Fruit fly (Drosophila melanogaster): ENCODE data around the gene GatC.
A peak's percentile ranks its signal among the peaks of the same experiment; 100 is the strongest.

GatC gene

DNA sequence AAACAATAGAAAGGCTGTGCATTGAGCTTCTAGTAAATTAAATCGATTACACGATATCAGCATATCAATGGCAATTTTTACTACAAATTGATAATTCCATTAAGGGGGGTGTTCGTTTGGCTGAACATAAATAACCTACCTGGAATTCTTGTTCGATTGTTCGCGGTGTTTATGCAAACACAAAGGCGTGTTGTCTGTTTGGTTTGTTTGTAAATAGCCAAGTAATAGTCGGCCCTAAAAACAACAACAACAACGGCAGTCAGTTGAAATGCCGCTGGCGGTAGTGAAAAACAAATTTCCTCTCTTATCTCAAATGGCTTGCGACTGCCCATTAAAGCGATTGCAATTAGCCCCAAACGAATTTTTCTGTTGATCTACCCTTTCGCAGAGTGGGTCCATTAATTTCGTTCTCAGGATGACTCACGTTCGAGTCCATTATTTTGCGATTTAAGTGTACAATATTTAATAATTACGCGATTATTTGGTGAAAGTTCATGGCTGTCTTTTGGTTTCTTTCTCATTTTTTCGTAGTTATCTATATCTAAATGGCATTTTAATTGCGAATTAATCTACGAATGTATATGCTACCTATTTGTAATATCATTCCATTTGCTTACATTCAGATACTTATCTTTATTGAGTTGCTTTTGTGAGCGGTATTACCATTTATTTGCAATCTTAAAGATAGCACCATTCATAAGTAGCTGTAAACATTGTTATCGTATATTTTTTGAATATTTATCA is 5.9 kb upstream of the GatC start:
- TF ChIP-seq CG14655 (GFP tag; optimal IDR thresholded peaks at IDR 0.05) = no peak
- no peak for TF ChIP-seq CG15710 (tag; optimal IDR thresholded peaks at IDR 0.05)
- TF ChIP-seq Snoo (tag; optimal IDR thresholded peaks at IDR 0.05) = no peak
- no peak for TF ChIP-seq D1 (tag; optimal IDR thresholded peaks at IDR 0.05)
- no peak for TF ChIP-seq CG17806 (tag; optimal IDR thresholded peaks at IDR 0.05)
- no peak for TF ChIP-seq CG9948 (tag; optimal IDR thresholded peaks at IDR 0.05)
- TF ChIP-seq EcR (GFP tag; optimal IDR thresholded peaks at IDR 0.05) = no peak
- TF ChIP-seq CG34367 (tag; optimal IDR thresholded peaks at IDR 0.05) = no peak
- TF ChIP-seq rn (GFP tag; IDR thresholded peaks at IDR 0.05) = no peak
- no peak for TF ChIP-seq gl (tag; optimal IDR thresholded peaks at IDR 0.05)
- TF ChIP-seq CG8159 (tag; optimal IDR thresholded peaks at IDR 0.05) = no peak
- TF ChIP-seq CG12605 (GFP tag; IDR thresholded peaks at IDR 0.05) = no peak
- TF ChIP-seq fd96Ca (GFP tag; IDR thresholded peaks at IDR 0.05) = no peak
- no peak for TF ChIP-seq CG10348 (GFP tag; IDR thresholded peaks at IDR 0.05)

DNA sequence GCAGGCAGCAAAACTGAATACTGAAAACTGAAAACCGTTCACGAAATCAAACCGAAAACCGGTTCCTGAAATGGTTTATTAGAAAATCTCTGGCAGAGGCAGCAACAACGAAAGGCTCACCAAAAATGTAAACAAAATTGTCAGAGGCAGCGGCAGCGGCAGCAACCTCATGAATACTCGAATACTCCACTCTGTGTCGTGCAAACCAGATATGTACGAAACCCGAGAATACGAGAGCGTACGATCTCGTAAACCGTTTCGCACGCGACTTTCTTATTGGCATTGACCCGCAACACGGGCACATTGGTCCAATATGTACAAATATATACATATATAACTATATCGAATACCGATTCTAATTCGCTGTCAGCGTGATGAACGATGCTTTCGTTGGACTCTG is 4.7 kb upstream of the GatC start:
- TF ChIP-seq CG4496 (GFP tag; IDR thresholded peaks at IDR 0.05) (no peak), CG32121 (GFP tag; IDR thresholded peaks at IDR 0.05) (no peak), Snoo (tag; optimal IDR thresholded peaks at IDR 0.05) (no peak), CG34367 (tag; optimal IDR thresholded peaks at IDR 0.05) (no peak), gl (tag; optimal IDR thresholded peaks at IDR 0.05) (no peak), CG14655 (GFP tag; optimal IDR thresholded peaks at IDR 0.05) (no peak), Ets98B (GFP tag; IDR thresholded peaks at IDR 0.05) (no peak), CG15710 (tag; optimal IDR thresholded peaks at IDR 0.05) (no peak), Pif1B (GFP tag; optimal IDR thresholded peaks at IDR 0.05) (no peak), CG8159 (tag; optimal IDR thresholded peaks at IDR 0.05) (no peak), Pif1A (GFP tag; optimal IDR thresholded peaks at IDR 0.05) (no peak), fd96Ca (GFP tag; IDR thresholded peaks at IDR 0.05) (no peak), CG12605 (GFP tag; IDR thresholded peaks at IDR 0.05) (no peak), CG13204 (GFP tag; optimal IDR thresholded peaks at IDR 0.05) (no peak), CG8301 (tag; optimal IDR thresholded peaks at IDR 0.05) (no peak), CG17806 (tag; optimal IDR thresholded peaks at IDR 0.05) (no peak), EcR (GFP tag; optimal IDR thresholded peaks at IDR 0.05) (no peak), CG9948 (tag; optimal IDR thresholded peaks at IDR 0.05) (no peak)

DNA sequence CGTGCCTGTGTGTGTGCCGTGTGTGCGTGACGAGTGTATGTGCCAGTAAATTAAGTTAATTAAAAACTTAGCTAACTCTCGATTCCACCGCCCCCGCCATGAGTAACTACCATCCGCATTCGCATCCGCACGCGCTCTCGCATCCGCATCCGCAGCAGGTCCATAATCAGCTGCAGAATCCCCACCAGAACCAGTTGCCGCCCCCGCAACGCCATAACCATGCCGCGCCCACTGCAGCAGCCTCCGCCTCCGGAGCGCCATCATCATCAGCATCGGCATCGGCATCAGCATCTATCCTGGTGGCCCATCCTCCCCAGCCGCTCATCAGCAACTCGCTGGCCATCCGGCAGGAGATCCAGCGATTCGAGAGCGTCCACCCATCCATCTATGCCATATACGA is 3.1 kb upstream of the GatC start:
- TF ChIP-seq rn (GFP tag; IDR thresholded peaks at IDR 0.05) = no peak
- TF ChIP-seq CG14655 (GFP tag; optimal IDR thresholded peaks at IDR 0.05) = no peak
- TF ChIP-seq Snoo (tag; optimal IDR thresholded peaks at IDR 0.05) = no peak
- TF ChIP-seq CG10348 (GFP tag; IDR thresholded peaks at IDR 0.05) = no peak
- no peak for TF ChIP-seq CG8159 (tag; optimal IDR thresholded peaks at IDR 0.05)
- no peak for TF ChIP-seq fd96Ca (GFP tag; IDR thresholded peaks at IDR 0.05)
- no peak for TF ChIP-seq CG9948 (tag; optimal IDR thresholded peaks at IDR 0.05)
- TF ChIP-seq CG15710 (tag; optimal IDR thresholded peaks at IDR 0.05) = no peak
- TF ChIP-seq D1 (tag; optimal IDR thresholded peaks at IDR 0.05) = no peak
- no peak for TF ChIP-seq CG34367 (tag; optimal IDR thresholded peaks at IDR 0.05)
- TF ChIP-seq CG13204 (GFP tag; optimal IDR thresholded peaks at IDR 0.05) = no peak
- TF ChIP-seq CG32121 (GFP tag; IDR thresholded peaks at IDR 0.05) = no peak
- no peak for TF ChIP-seq CG17806 (tag; optimal IDR thresholded peaks at IDR 0.05)
- no peak for TF ChIP-seq Pif1B (GFP tag; optimal IDR thresholded peaks at IDR 0.05)
- no peak for TF ChIP-seq EcR (GFP tag; optimal IDR thresholded peaks at IDR 0.05)
- no peak for TF ChIP-seq gl (tag; optimal IDR thresholded peaks at IDR 0.05)
- no peak for TF ChIP-seq Pif1A (GFP tag; optimal IDR thresholded peaks at IDR 0.05)
- TF ChIP-seq Ets98B (GFP tag; IDR thresholded peaks at IDR 0.05) = no peak
- no peak for TF ChIP-seq CG12605 (GFP tag; IDR thresholded peaks at IDR 0.05)

DNA sequence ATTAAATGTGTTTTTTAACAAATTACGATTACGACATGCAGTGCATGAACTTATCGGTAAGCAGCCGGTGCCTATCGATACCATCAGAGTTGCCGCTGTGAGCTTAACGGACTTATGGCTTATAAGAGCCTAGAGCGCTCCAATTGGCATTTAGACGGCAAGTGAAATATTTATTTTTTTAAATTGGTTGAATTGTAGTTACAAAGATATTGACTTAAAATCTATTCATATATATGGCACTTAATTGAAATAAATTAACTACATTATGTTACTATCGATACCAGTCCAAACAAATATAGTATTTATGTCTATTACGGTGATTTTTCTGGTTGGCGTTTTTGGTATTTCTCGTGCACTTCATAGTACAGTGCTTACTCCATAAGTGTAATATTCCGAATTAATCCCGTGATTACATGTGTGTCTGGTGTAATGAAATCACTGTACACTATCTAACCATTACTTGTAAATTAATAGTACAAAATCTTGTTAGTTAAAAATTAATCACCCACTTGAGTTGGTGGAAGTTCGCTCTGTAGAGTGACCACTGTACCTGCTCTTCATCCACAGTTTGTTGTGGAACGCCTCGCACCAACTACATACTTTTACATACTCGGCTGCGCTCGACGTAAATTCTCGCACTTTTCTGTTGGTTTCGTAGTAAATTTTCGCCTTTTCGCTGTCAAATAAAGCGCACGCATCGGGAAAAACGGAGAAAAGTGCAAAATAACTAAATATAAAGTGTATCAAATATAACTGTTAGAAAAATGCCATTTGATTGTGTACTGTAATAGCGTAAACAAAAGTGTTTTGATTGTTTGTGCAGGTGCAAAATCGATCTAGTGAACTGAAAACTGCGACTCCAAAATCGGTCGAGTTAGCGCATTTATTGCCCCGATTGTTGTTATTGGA is 2.4 kb upstream of the GatC start, which contains the start of the genes mRpS23 and CenG1A:
TSS of gene mRpS23 (minus strand) at position 71 of the 909 bp plus-strand sequence.
TSS of gene CenG1A (plus strand) at position 563 of the 909 bp plus-strand sequence.
- TF ChIP-seq EcR (GFP tag; optimal IDR thresholded peaks at IDR 0.05) (peak; percentile 67), Snoo (tag; optimal IDR thresholded peaks at IDR 0.05) (peak; percentile 100), rn (GFP tag; IDR thresholded peaks at IDR 0.05) (peak; percentile 100), CG10348 (GFP tag; IDR thresholded peaks at IDR 0.05) (peak; percentile 99), gl (tag; optimal IDR thresholded peaks at IDR 0.05) (peak; percentile 100), CG8159 (tag; optimal IDR thresholded peaks at IDR 0.05) (peak; percentile 100), fd96Ca (GFP tag; IDR thresholded peaks at IDR 0.05) (peak; percentile 100), CG32121 (GFP tag; IDR thresholded peaks at IDR 0.05) (peak; percentile 100), CG17806 (tag; optimal IDR thresholded peaks at IDR 0.05) (peak; percentile 100), Pif1A (GFP tag; optimal IDR thresholded peaks at IDR 0.05) (peak; percentile 100), CG12605 (GFP tag; IDR thresholded peaks at IDR 0.05) (peak; percentile 100), Pif1B (GFP tag; optimal IDR thresholded peaks at IDR 0.05) (peak; percentile 100), CG13204 (GFP tag; optimal IDR thresholded peaks at IDR 0.05) (no peak), CG9948 (tag; optimal IDR thresholded peaks at IDR 0.05) (peak; percentile 100), CG15710 (tag; optimal IDR thresholded peaks at IDR 0.05) (peak; percentile 100), Ets98B (GFP tag; IDR thresholded peaks at IDR 0.05) (peak; percentile 100), D1 (tag; optimal IDR thresholded peaks at IDR 0.05) (no peak), CG14655 (GFP tag; optimal IDR thresholded peaks at IDR 0.05) (peak; percentile 100), CG4496 (GFP tag; IDR thresholded peaks at IDR 0.05) (peak; percentile 100), CG34367 (tag; optimal IDR thresholded peaks at IDR 0.05) (peak; percentile 100), CG8301 (tag; optimal IDR thresholded peaks at IDR 0.05) (peak; percentile 100)
